Fruit fly (Drosophila melanogaster) whole organism, embryonic: ENCODE results near the gene CG5435.

ENCODE experiments used
- Adf1 ChIP-seq: fragments of 200-800 bp; sonication (Bioruptor generic); IDR thresholded peaks from 2 replicates; pipeline ENCODE4 v1.3.6; 2022; ENCODE audit warnings: missing biosample characterization, missing genetic modification characterization
- Bteb2 ChIP-seq: fragments of 200-800 bp; sonication (Bioruptor generic); optimal IDR thresholded peaks from 2 replicates; lab custom pipeline; 2016; ENCODE audit warnings: missing biosample characterization, missing genetic modification characterization
- CG10366 ChIP-seq: fragments of 200-800 bp; sonication (Bioruptor generic); IDR thresholded peaks from 2 replicates; pipeline ENCODE4 v1.3.6; 2022; ENCODE audit warnings: missing biosample characterization, missing genetic modification characterization
- CG10979 ChIP-seq: fragments of 200-800 bp; sonication (Bioruptor generic); optimal IDR thresholded peaks from 2 replicates; lab custom pipeline; 2018; ENCODE audit warnings: missing biosample characterization, mild to moderate bottlenecking, missing genetic modification characterization, moderate library complexity
- CG13624 ChIP-seq: fragments of 200-800 bp; sonication (Bioruptor generic); optimal IDR thresholded peaks from 2 replicates; lab custom pipeline; 2016; ENCODE audit warnings: missing biosample characterization, missing genetic modification characterization
- CG15011 ChIP-seq: fragments of 200-800 bp; sonication (Bioruptor generic); optimal IDR thresholded peaks from 3 replicates; lab custom pipeline; 2018; ENCODE audit warnings: missing biosample characterization, mild to moderate bottlenecking, missing genetic modification characterization
- CG15073 ChIP-seq: fragments of 200-800 bp; sonication (Bioruptor generic); optimal IDR thresholded peaks from 2 replicates; lab custom pipeline; 2016; ENCODE audit warnings: missing biosample characterization, missing genetic modification characterization
- CG1529 ChIP-seq: fragments of 200-800 bp; sonication (Bioruptor generic); optimal IDR thresholded peaks from 3 replicates; lab custom pipeline; 2018; ENCODE audit warnings: missing biosample characterization, missing genetic modification characterization
- CG15514 ChIP-seq: fragments of 200-800 bp; sonication (Bioruptor generic); optimal IDR thresholded peaks from 3 replicates; lab custom pipeline; 2017; ENCODE audit warnings: missing biosample characterization, missing genetic modification characterization, mild to moderate bottlenecking, moderate library complexity, missing genetic modification reagents
- CG1602 ChIP-seq: fragments of 200-800 bp; sonication (Bioruptor generic); optimal IDR thresholded peaks from 3 replicates; lab custom pipeline; 2016; ENCODE audit warnings: missing biosample characterization, missing genetic modification characterization
- CG17361 ChIP-seq: fragments of 200-800 bp; sonication (Bioruptor generic); IDR thresholded peaks from 3 replicates; pipeline ENCODE4 v1.3.6; 2022; ENCODE audit warnings: missing biosample characterization, missing genetic modification characterization
- CG2199 ChIP-seq: fragments of 200-800 bp; sonication (Bioruptor generic); IDR thresholded peaks from 3 replicates; pipeline ENCODE4 v1.3.6; 2022; ENCODE audit warnings: missing biosample characterization, missing genetic modification characterization
- CG31388 ChIP-seq: fragments of 200-800 bp; sonication (Bioruptor generic); optimal IDR thresholded peaks from 2 replicates; lab custom pipeline; 2016; ENCODE audit warnings: missing biosample characterization, missing genetic modification characterization
- CG3838 ChIP-seq: fragments of 200-800 bp; sonication (Bioruptor generic); optimal IDR thresholded peaks from 3 replicates; lab custom pipeline; 2016; ENCODE audit warnings: missing biosample characterization, missing genetic modification characterization
- CG4360 ChIP-seq: fragments of 200-800 bp; sonication (Bioruptor generic); IDR thresholded peaks from 2 replicates; pipeline ENCODE4 v1.3.6; 2022; ENCODE audit warnings: missing biosample characterization, missing genetic modification characterization
- CG4707 ChIP-seq: fragments of 200-800 bp; sonication (Bioruptor generic); optimal IDR thresholded peaks from 2 replicates; lab custom pipeline; 2018; ENCODE audit warnings: missing biosample characterization, mild to moderate bottlenecking, missing genetic modification characterization, moderate library complexity
- CG8388 ChIP-seq: fragments of 200-800 bp; sonication (Bioruptor generic); optimal IDR thresholded peaks from 2 replicates; lab custom pipeline; 2019; ENCODE audit warnings: missing biosample characterization, mild to moderate bottlenecking, missing genetic modification characterization, moderate library complexity
- Chrac-16 ChIP-seq: fragments of 200-800 bp; sonication (Bioruptor generic); optimal IDR thresholded peaks from 3 replicates; lab custom pipeline; 2016; ENCODE audit warnings: missing biosample characterization, missing genetic modification characterization
- Deaf1 ChIP-seq: fragments of 200-800 bp; optimal IDR thresholded peaks from 3 replicates; lab custom pipeline; 2019; ENCODE audit warnings: missing biosample characterization, mild to moderate bottlenecking, missing genetic modification characterization, moderate library complexity
- Dfd ChIP-seq, 2 experiments: fragments of >200 bp; optimal IDR thresholded peaks; 2 replicates each; lab custom pipeline; 2017; ENCODE audit warnings: missing biosample characterization in 2 of 2, missing genetic modification characterization in 2 of 2
- ERR ChIP-seq: fragments of 200-800 bp; sonication (Bioruptor generic); optimal IDR thresholded peaks from 2 replicates; lab custom pipeline; 2016; ENCODE audit warnings: missing biosample characterization, missing genetic modification characterization
- Gsc ChIP-seq: fragments of 200-800 bp; sonication (Bioruptor generic); IDR thresholded peaks from 2 replicates; pipeline ENCODE4 v1.3.6; 2022; ENCODE audit warnings: missing biosample characterization, missing genetic modification characterization
- HmgZ ChIP-seq: fragments of 200-800 bp; sonication (Bioruptor generic); optimal IDR thresholded peaks from 2 replicates; lab custom pipeline; 2018; ENCODE audit warnings: missing biosample characterization, mild to moderate bottlenecking, missing genetic modification characterization
- Hr3 ChIP-seq: fragments of 200-800 bp; sonication (Bioruptor generic); optimal IDR thresholded peaks from 3 replicates; lab custom pipeline; 2016; ENCODE audit warnings: missing biosample characterization, missing genetic modification characterization
- MESR4 ChIP-seq: fragments of 200-800 bp; sonication (Bioruptor generic); optimal IDR thresholded peaks from 2 replicates; lab custom pipeline; 2018; ENCODE audit warnings: missing biosample characterization, mild to moderate bottlenecking, missing genetic modification characterization, moderate library complexity
- MTF-1 ChIP-seq: fragments of 200-800 bp; sonication (Bioruptor generic); optimal IDR thresholded peaks from 2 replicates; lab custom pipeline; 2018; ENCODE audit warnings: missing biosample characterization, mild to moderate bottlenecking, missing genetic modification characterization, borderline replicate concordance
- Opbp ChIP-seq: fragments of 200-800 bp; sonication (Bioruptor generic); IDR thresholded peaks from 3 replicates; pipeline ENCODE4 v1.3.6; 2022; ENCODE audit warnings: missing biosample characterization, missing genetic modification characterization; ENCODE audit not compliant: partially characterized antibody
- Side ChIP-seq: fragments of 200-800 bp; sonication (Bioruptor generic); optimal IDR thresholded peaks from 2 replicates; lab custom pipeline; 2016; ENCODE audit warnings: missing biosample characterization, missing genetic modification characterization
- Sox100B ChIP-seq: fragments of 200-800 bp; sonication (Bioruptor generic); optimal IDR thresholded peaks from 3 replicates; lab custom pipeline; 2018; ENCODE audit warnings: missing biosample characterization, mild to moderate bottlenecking, missing genetic modification characterization
- Xrp1 ChIP-seq: fragments of 200-800 bp; sonication (Bioruptor generic); IDR thresholded peaks from 2 replicates; pipeline ENCODE4 v1.3.6; 2022; ENCODE audit warnings: missing biosample characterization, missing genetic modification characterization
- bowl ChIP-seq: fragments of 200-800 bp; sonication (Bioruptor generic); IDR thresholded peaks from 2 replicates; pipeline ENCODE4 v1.3.6; 2022; ENCODE audit warnings: missing biosample characterization, missing genetic modification characterization
- cad ChIP-seq: fragments of >200 bp; optimal IDR thresholded peaks from 2 replicates; lab custom pipeline; 2017; ENCODE audit warnings: missing biosample characterization, missing genetic modification characterization
- chinmo ChIP-seq: fragments of 200-800 bp; sonication (Bioruptor generic); IDR thresholded peaks from 4 replicates; pipeline ENCODE4 v1.3.6; 2022; ENCODE audit warnings: missing biosample characterization, missing genetic modification characterization; ENCODE audit not compliant: partially characterized antibody
- dimm ChIP-seq: fragments of 200-800 bp; sonication (Bioruptor generic); IDR thresholded peaks from 2 replicates; pipeline ENCODE4 v1.3.6; 2022; ENCODE audit warnings: missing biosample characterization, missing genetic modification characterization
- dysf ChIP-seq: fragments of 200-800 bp; sonication (Bioruptor generic); IDR thresholded peaks from 3 replicates; pipeline ENCODE4 v1.3.6; 2022; ENCODE audit warnings: missing biosample characterization, missing genetic modification characterization
- fd64A ChIP-seq: fragments of 200-800 bp; sonication (Bioruptor generic); optimal IDR thresholded peaks from 3 replicates; lab custom pipeline; 2018; ENCODE audit warnings: missing biosample characterization, mild to moderate bottlenecking, missing genetic modification characterization
- fu2 ChIP-seq: fragments of 200-800 bp; sonication (Bioruptor generic); optimal IDR thresholded peaks from 2 replicates; lab custom pipeline; 2016; ENCODE audit warnings: missing biosample characterization, missing genetic modification characterization
- jumu ChIP-seq: fragments of 200-800 bp; sonication (Bioruptor generic); optimal IDR thresholded peaks from 3 replicates; lab custom pipeline; 2016; ENCODE audit warnings: missing biosample characterization, missing genetic modification characterization
- lbe ChIP-seq: fragments of 200-800 bp; sonication (Bioruptor generic); optimal IDR thresholded peaks from 2 replicates; lab custom pipeline; 2016; ENCODE audit warnings: missing biosample characterization, mild to moderate bottlenecking, missing genetic modification characterization
- mld ChIP-seq: fragments of 200-800 bp; sonication (Bioruptor generic); IDR thresholded peaks from 3 replicates; pipeline ENCODE4 v1.3.6; 2022; ENCODE audit warnings: missing biosample characterization, missing genetic modification characterization; ENCODE audit not compliant: partially characterized antibody
- oc ChIP-seq: fragments of 200-800 bp; sonication (Bioruptor generic); optimal IDR thresholded peaks from 2 replicates; lab custom pipeline; 2018; ENCODE audit warnings: missing biosample characterization, mild to moderate bottlenecking, missing genetic modification characterization, moderate library complexity
- org-1 ChIP-seq: fragments of 200-800 bp; sonication (Bioruptor generic); optimal IDR thresholded peaks from 2 replicates; lab custom pipeline; 2017; ENCODE audit warnings: missing biosample characterization, missing genetic modification characterization
- pan ChIP-seq, 4 experiments: fragments of >200 bp in 3 of 4; fragments of 200-800 bp in 1 of 4; sonication (Bioruptor generic) in 1 of 4; optimal IDR thresholded peaks in 3 of 4; IDR thresholded peaks in 1 of 4; 2 replicates each; pipeline versions ENCODE4 v1.3.6 to Lab custom; 2017 to 2022; ENCODE audit warnings: missing biosample characterization in 2 of 4, missing genetic modification characterization in 2 of 4, mixed read lengths in 1 of 4
- run ChIP-seq: fragments of 200-800 bp; sonication (Bioruptor generic); optimal IDR thresholded peaks from 3 replicates; lab custom pipeline; 2018; ENCODE audit warnings: missing biosample characterization, mild to moderate bottlenecking, missing genetic modification characterization
- sd ChIP-seq: fragments of 200-800 bp; sonication (Bioruptor generic); optimal IDR thresholded peaks from 3 replicates; lab custom pipeline; 2018; ENCODE audit warnings: missing biosample characterization, mild to moderate bottlenecking, missing genetic modification characterization, moderate library complexity
- slou ChIP-seq: fragments of 200-800 bp; sonication (Bioruptor generic); optimal IDR thresholded peaks from 3 replicates; lab custom pipeline; 2016; ENCODE audit warnings: missing biosample characterization, missing genetic modification characterization
- sna ChIP-seq: fragments of 200-800 bp; sonication (Bioruptor generic); IDR thresholded peaks from 2 replicates; pipeline ENCODE4 v1.3.6; 2022; ENCODE audit warnings: missing biosample characterization, missing genetic modification characterization; ENCODE audit not compliant: partially characterized antibody
- toy ChIP-seq: fragments of 200-800 bp; sonication (Bioruptor generic); IDR thresholded peaks from 2 replicates; pipeline ENCODE4 v1.3.6; 2022; ENCODE audit warnings: missing biosample characterization, missing genetic modification characterization
- twi ChIP-seq: fragments of 200-800 bp; optimal IDR thresholded peaks from 2 replicates; lab custom pipeline; 2019; ENCODE audit warnings: missing biosample characterization, mild to moderate bottlenecking, missing genetic modification characterization, moderate library complexity
- unpg ChIP-seq: fragments of 200-800 bp; sonication (Bioruptor generic); optimal IDR thresholded peaks from 3 replicates; lab custom pipeline; 2018; ENCODE audit warnings: missing biosample characterization, mild to moderate bottlenecking, missing genetic modification characterization, moderate library complexity
- vfl ChIP-seq: fragments of 200-800 bp; sonication (Bioruptor generic); optimal IDR thresholded peaks from 2 replicates; lab custom pipeline; 2016; ENCODE audit warnings: missing biosample characterization, missing genetic modification characterization
- z ChIP-seq: fragments of 200-800 bp; sonication (Bioruptor generic); IDR thresholded peaks from 3 replicates; pipeline ENCODE4 v1.3.6; 2022; ENCODE audit warnings: missing biosample characterization, missing genetic modification characterization

Gene CG5435

DNA sequence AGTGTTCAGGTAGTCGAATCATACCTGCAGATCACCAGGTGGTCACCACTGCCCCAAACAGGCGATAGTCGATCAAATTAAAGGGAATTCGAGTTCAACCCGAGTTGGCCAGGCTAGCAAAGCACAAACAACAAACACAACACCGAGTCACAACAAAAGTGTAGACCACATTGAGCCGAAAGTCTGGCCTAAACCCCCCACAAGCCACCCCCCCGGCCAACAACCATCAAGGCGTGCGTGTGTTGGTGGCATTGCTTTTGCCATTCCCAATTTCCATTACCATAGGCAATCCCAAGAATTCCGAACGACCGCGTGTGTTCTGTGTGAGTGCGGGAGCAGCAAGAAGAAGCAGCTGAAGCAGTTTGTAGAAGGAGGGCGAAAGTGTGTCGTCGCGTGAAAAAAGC, 3.8 kb upstream of the CG5435 start, which contains the start of gene SC35 (continued):
- TF ChIP-seq CG15073 (no peak), Deaf1 (tag; lab: Kevin White, UChicago) (no peak), sna (GFP tag; lab: Robert Waterston, UW) (no peak), Sox100B (GFP tag; lab: Kevin White, UChicago) (no peak), run (no peak), CG4707 (no peak), fu2 (no peak), z (GFP tag; lab: Robert Waterston, UW) (no peak), Hr3 (no peak), lbe (no peak), sd (tag; lab: Kevin White, UChicago) (peak; percentile 86), Adf1 (GFP tag; lab: Robert Waterston, UW) (no peak; the same call in 1 of the 2 replicates), twi (tag; lab: Kevin White, UChicago) (no peak), chinmo (peak; percentile 79; the same call in 1 of the 4 replicates), Xrp1 (no peak), CG2199 (GFP tag; lab: Robert Waterston, UW) (no peak), ERR (GFP tag; lab: Kevin White, UChicago) (no peak), CG15514 (GFP tag; lab: Kevin White, UChicago) (peak; percentile 76), CG10366 (GFP tag; lab: Robert Waterston, UW) (no peak), org-1 (GFP tag; lab: Kevin White, UChicago) (no peak), dysf (GFP tag; lab: Robert Waterston, UW) (no peak), Opbp (GFP tag; lab: Robert Waterston, UW) (no peak), Bteb2 (GFP tag; lab: Kevin White, UChicago) (no peak), oc (tag; lab: Kevin White, UChicago) (no peak), vfl (no peak), CG15011 (GFP tag; lab: Kevin White, UChicago) (no peak), Side (GFP tag; lab: Kevin White, UChicago) (peak; percentile 2), HmgZ (tag; lab: Kevin White, UChicago) (peak; percentile 36), CG1529 (GFP tag; lab: Kevin White, UChicago) (no peak), mld (GFP tag; lab: Robert Waterston, UW) (no peak), bowl (GFP tag; lab: Robert Waterston, UW) (no peak), CG17361 (GFP tag; lab: Robert Waterston, UW) (no peak), CG4360 (peak; percentile 61), CG1602 (GFP tag; lab: Kevin White, UChicago) (no peak), MTF-1 (no peak), CG3838 (GFP tag; lab: Kevin White, UChicago) (no peak), pan (optimal IDR thresholded peaks at IDR 0.05; lab: Kevin White, UChicago) (no peak), pan (GFP tag; optimal IDR thresholded peaks at IDR 0.05 in 1 of 2, IDR thresholded peaks at IDR 0.05 in 1 of 2) (no peak), jumu (no peak), toy (GFP tag; lab: Robert Waterston, UW) (no peak), fd64A (GFP tag; lab: Kevin White, UChicago) (no peak), unpg (GFP tag; lab: Kevin White, UChicago) (no peak), cad (GFP tag; lab: Kevin White, UChicago) (no peak), slou (GFP tag; lab: Kevin White, UChicago) (no peak), MESR4 (peak; percentile 96), Gsc (GFP tag; lab: Robert Waterston, UW) (no peak), CG31388 (no peak), CG8388 (GFP tag; lab: Kevin White, UChicago) (no peak), CG13624 (GFP tag; lab: Kevin White, UChicago) (no peak), CG10979 (tag; lab: Kevin White, UChicago) (no peak), Dfd (GFP tag; optimal IDR thresholded peaks at IDR 0.05; lab: Kevin White, UChicago) (no peak), dimm (GFP tag; lab: Robert Waterston, UW) (no peak), Chrac-16 (GFP tag; lab: Kevin White, UChicago) (no peak)
